Worm (Caenorhabditis elegans) whole organism, L2 larva: Measurements from ENCODE around the gene clec-175.

Source experiments
- aly-2 ChIP-seq: fragments of 150-350 bp; optimal IDR thresholded peaks from 2 replicates; lab custom pipeline; 2014; ENCODE audit warnings: missing biosample characterization, missing genetic modification characterization
- lin-11 ChIP-seq: fragments of 150-350 bp; sonication (generic microtip); optimal IDR thresholded peaks from 2 replicates; lab custom pipeline; 2014; ENCODE audit warnings: missing biosample characterization, missing genetic modification characterization, inconsistent platforms, mixed read lengths
- lin-39 ChIP-seq: fragments of 150-350 bp; optimal IDR thresholded peaks from 2 replicates; lab custom pipeline; 2014; ENCODE audit warnings: missing biosample characterization, missing genetic modification reagents, missing genetic modification characterization
- snpc-4 ChIP-seq: fragments of 150-350 bp; optimal IDR thresholded peaks from 2 replicates; lab custom pipeline; 2014; ENCODE audit warnings: missing biosample characterization, missing genetic modification characterization
- unc-62 ChIP-seq: fragments of 150-350 bp; optimal IDR thresholded peaks from 2 replicates; lab custom pipeline; 2014; ENCODE audit warnings: missing biosample characterization, missing genetic modification reagents, missing genetic modification characterization
- zag-1 ChIP-seq: fragments of 150-350 bp; optimal IDR thresholded peaks from 2 replicates; lab custom pipeline; 2014; ENCODE audit warnings: missing biosample characterization, missing genetic modification characterization
- ztf-11 ChIP-seq: sonication (generic microtip); optimal IDR thresholded peaks from 2 replicates; lab custom pipeline; 2017; ENCODE audit warnings: missing biosample characterization, missing genetic modification characterization

DNA sequence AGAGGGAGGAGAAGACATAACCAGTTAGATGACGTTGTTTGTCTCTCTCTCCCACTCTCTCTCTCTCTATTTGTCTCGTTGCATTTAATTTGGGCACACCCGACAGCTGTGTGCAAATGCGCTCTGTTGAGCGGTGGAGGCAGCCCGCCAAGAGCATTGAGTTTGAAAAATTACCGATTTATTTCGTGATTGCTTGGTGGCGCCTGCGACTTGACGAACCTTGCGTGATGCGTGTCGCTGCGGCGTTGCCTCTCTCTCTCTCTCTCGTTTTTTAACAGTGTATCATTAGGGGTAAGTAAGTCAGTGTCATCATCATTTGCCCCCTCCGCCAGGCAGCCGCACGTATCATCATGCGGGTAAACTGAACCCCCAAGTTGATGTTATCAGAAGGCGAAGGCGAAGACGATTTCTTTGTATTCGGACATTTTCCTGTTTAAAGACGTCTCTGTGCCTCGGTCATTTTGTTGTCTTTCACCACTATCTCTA, 16.0 kb upstream of the clec-175 start:
- TF ChIP-seq unc-62 (no peak), lin-11 (tag; lab: Kevin White, UChicago) (peak; percentile 67), snpc-4 (tag; lab: Kevin White, UChicago) (no peak), zag-1 (tag; lab: Kevin White, UChicago) (peak; percentile 25), aly-2 (no peak), ztf-11 (no peak), lin-39 (peak; percentile 25)
